Fruit fly (Drosophila melanogaster) whole organism, embryonic: ENCODE data around the gene Antp.

Experiments
- Aef1 ChIP-seq: fragments of 200-800 bp; sonication (Bioruptor generic); IDR thresholded peaks from 3 replicates; pipeline ENCODE4 v1.3.6; 2022; ENCODE audit warnings: missing biosample characterization, missing genetic modification characterization
- CG10979 ChIP-seq: fragments of 200-800 bp; sonication (Bioruptor generic); optimal IDR thresholded peaks from 2 replicates; lab custom pipeline; 2018; ENCODE audit warnings: missing biosample characterization, mild to moderate bottlenecking, missing genetic modification characterization, moderate library complexity
- CG11398 ChIP-seq: fragments of 200-800 bp; sonication (Bioruptor generic); optimal IDR thresholded peaks from 2 replicates; lab custom pipeline; 2016; ENCODE audit warnings: missing biosample characterization, missing genetic modification characterization
- CG12104 ChIP-seq: fragments of 200-800 bp; sonication (Bioruptor generic); optimal IDR thresholded peaks from 3 replicates; lab custom pipeline; 2016; ENCODE audit warnings: missing biosample characterization, missing genetic modification characterization
- CG13287 ChIP-seq: fragments of 200-800 bp; sonication (Bioruptor generic); IDR thresholded peaks from 2 replicates; pipeline ENCODE4 v1.3.6; 2022; ENCODE audit warnings: missing biosample characterization, missing genetic modification characterization; ENCODE audit not compliant: partially characterized antibody
- CG14441 ChIP-seq: fragments of 200-800 bp; sonication (Bioruptor generic); IDR thresholded peaks from 2 replicates; pipeline ENCODE4 v1.3.6; 2022; ENCODE audit warnings: missing biosample characterization, missing genetic modification characterization
- CG17361 ChIP-seq: fragments of 200-800 bp; sonication (Bioruptor generic); IDR thresholded peaks from 3 replicates; pipeline ENCODE4 v1.3.6; 2022; ENCODE audit warnings: missing biosample characterization, missing genetic modification characterization
- CG17829 ChIP-seq: fragments of 200-800 bp; optimal IDR thresholded peaks from 2 replicates; lab custom pipeline; 2019; ENCODE audit warnings: missing biosample characterization, mild to moderate bottlenecking, missing genetic modification characterization, moderate library complexity
- CG34224 ChIP-seq: fragments of 200-800 bp; sonication (Bioruptor generic); IDR thresholded peaks from 3 replicates; pipeline ENCODE4 v1.3.6; 2022; ENCODE audit warnings: missing biosample characterization, missing genetic modification characterization; ENCODE audit not compliant: partially characterized antibody
- CG3995 ChIP-seq: fragments of 200-800 bp; sonication (Bioruptor generic); optimal IDR thresholded peaks from 3 replicates; lab custom pipeline; 2016; ENCODE audit warnings: missing biosample characterization, missing genetic modification characterization
- CG4328 ChIP-seq: fragments of 200-800 bp; sonication (Bioruptor generic); optimal IDR thresholded peaks from 3 replicates; lab custom pipeline; 2017; ENCODE audit warnings: missing biosample characterization, missing genetic modification reagents, missing genetic modification characterization
- CG4730 ChIP-seq: fragments of 200-800 bp; sonication (Bioruptor generic); IDR thresholded peaks from 2 replicates; pipeline ENCODE4 v1.3.6; 2022; ENCODE audit warnings: missing biosample characterization, missing genetic modification characterization
- CG6272 ChIP-seq: fragments of 200-800 bp; sonication (Bioruptor generic); IDR thresholded peaks from 2 replicates; pipeline ENCODE4 v1.3.6; 2022; ENCODE audit warnings: missing biosample characterization, missing genetic modification characterization
- CG6654 ChIP-seq: fragments of 200-800 bp; sonication (Bioruptor generic); optimal IDR thresholded peaks from 2 replicates; lab custom pipeline; 2017; ENCODE audit warnings: missing biosample characterization, mild to moderate bottlenecking, missing genetic modification characterization
- CG6683 ChIP-seq: fragments of 200-800 bp; sonication (Bioruptor generic); optimal IDR thresholded peaks from 2 replicates; lab custom pipeline; 2017; ENCODE audit warnings: missing biosample characterization, mild to moderate bottlenecking, missing genetic modification characterization, missing genetic modification reagents
- CG6765 ChIP-seq: fragments of 200-800 bp; sonication (Bioruptor generic); optimal IDR thresholded peaks from 3 replicates; lab custom pipeline; 2017; ENCODE audit warnings: missing biosample characterization, mild to moderate bottlenecking, missing genetic modification characterization
- CG6791 ChIP-seq: fragments of 200-800 bp; sonication (Bioruptor generic); IDR thresholded peaks from 3 replicates; pipeline ENCODE4 v1.3.6; 2022; ENCODE audit warnings: missing biosample characterization, missing genetic modification characterization; ENCODE audit not compliant: partially characterized antibody
- CG8089 ChIP-seq: fragments of 200-800 bp; sonication (Bioruptor generic); optimal IDR thresholded peaks from 3 replicates; lab custom pipeline; 2016; ENCODE audit warnings: missing biosample characterization, missing genetic modification characterization
- CG8281 ChIP-seq: fragments of 200-800 bp; sonication (Bioruptor generic); optimal IDR thresholded peaks from 2 replicates; lab custom pipeline; 2018; ENCODE audit warnings: missing biosample characterization, mild to moderate bottlenecking, missing genetic modification characterization, moderate library complexity
- CG9727 ChIP-seq: fragments of 200-800 bp; sonication (Bioruptor generic); optimal IDR thresholded peaks from 3 replicates; lab custom pipeline; 2017; ENCODE audit warnings: missing biosample characterization, mild to moderate bottlenecking, missing genetic modification characterization
- CG9876 ChIP-seq: fragments of 200-800 bp; sonication (Bioruptor generic); optimal IDR thresholded peaks from 2 replicates; lab custom pipeline; 2016; ENCODE audit warnings: missing biosample characterization, missing genetic modification characterization
- D ChIP-seq, 2 experiments: fragments of 200-800 bp in 1 of 2; fragments of >200 bp in 1 of 2; sonication (Bioruptor generic) in 1 of 2; optimal IDR thresholded peaks; 2 replicates in 1 of 2; 3 replicates in 1 of 2; lab custom pipeline; 2017; ENCODE audit warnings: mild to moderate bottlenecking in 1 of 2, missing biosample characterization in 1 of 2, missing genetic modification characterization in 1 of 2, missing genetic modification reagents in 1 of 2
- D19A ChIP-seq: fragments of 200-800 bp; optimal IDR thresholded peaks from 3 replicates; lab custom pipeline; 2019; ENCODE audit warnings: missing biosample characterization, mild to moderate bottlenecking, missing genetic modification characterization, moderate library complexity
- Dref ChIP-seq: fragments of 200-800 bp; sonication (Bioruptor generic); IDR thresholded peaks from 2 replicates; pipeline ENCODE4 v1.3.6; 2022; ENCODE audit warnings: missing biosample characterization, missing genetic modification characterization
- HmgZ ChIP-seq: fragments of 200-800 bp; sonication (Bioruptor generic); optimal IDR thresholded peaks from 2 replicates; lab custom pipeline; 2018; ENCODE audit warnings: missing biosample characterization, mild to moderate bottlenecking, missing genetic modification characterization
- Hr3 ChIP-seq: fragments of 200-800 bp; sonication (Bioruptor generic); optimal IDR thresholded peaks from 3 replicates; lab custom pipeline; 2016; ENCODE audit warnings: missing biosample characterization, missing genetic modification characterization
- Hr39 ChIP-seq: fragments of >200 bp; optimal IDR thresholded peaks from 2 replicates; lab custom pipeline; 2017
- MESR4 ChIP-seq: fragments of 200-800 bp; sonication (Bioruptor generic); optimal IDR thresholded peaks from 2 replicates; lab custom pipeline; 2018; ENCODE audit warnings: missing biosample characterization, mild to moderate bottlenecking, missing genetic modification characterization, moderate library complexity
- Mad ChIP-seq: fragments of 200-800 bp; sonication (Bioruptor generic); optimal IDR thresholded peaks from 2 replicates; lab custom pipeline; 2016; ENCODE audit warnings: missing biosample characterization, missing genetic modification characterization
- NK7.1 ChIP-seq: fragments of 200-800 bp; sonication (Bioruptor generic); optimal IDR thresholded peaks from 3 replicates; lab custom pipeline; 2016; ENCODE audit warnings: missing biosample characterization, missing genetic modification characterization
- Sox100B ChIP-seq: fragments of 200-800 bp; sonication (Bioruptor generic); optimal IDR thresholded peaks from 3 replicates; lab custom pipeline; 2018; ENCODE audit warnings: missing biosample characterization, mild to moderate bottlenecking, missing genetic modification characterization
- TFAM ChIP-seq: fragments of 200-800 bp; sonication (Bioruptor generic); optimal IDR thresholded peaks from 2 replicates; lab custom pipeline; 2017; ENCODE audit warnings: missing biosample characterization, missing genetic modification characterization, inconsistent platforms
- ac ChIP-seq: fragments of 200-800 bp; sonication (Bioruptor generic); optimal IDR thresholded peaks from 3 replicates; lab custom pipeline; 2017; ENCODE audit warnings: missing biosample characterization, mild to moderate bottlenecking, missing genetic modification characterization
- danr ChIP-seq: fragments of 200-800 bp; sonication (Bioruptor generic); IDR thresholded peaks from 2 replicates; pipeline ENCODE4 v1.3.6; 2022; ENCODE audit warnings: missing biosample characterization, missing genetic modification characterization
- gsb ChIP-seq: fragments of 200-800 bp; sonication (Bioruptor generic); IDR thresholded peaks from 2 replicates; pipeline ENCODE4 v1.3.6; 2022; ENCODE audit warnings: missing biosample characterization, missing genetic modification characterization
- gt ChIP-seq: fragments of 200-800 bp; sonication (Bioruptor generic); IDR thresholded peaks from 2 replicates; pipeline ENCODE4 v1.3.6; 2022; ENCODE audit warnings: missing biosample characterization, missing genetic modification characterization
- her ChIP-seq: fragments of 200-800 bp; sonication (Bioruptor generic); optimal IDR thresholded peaks from 2 replicates; lab custom pipeline; 2016; ENCODE audit warnings: missing biosample characterization, missing genetic modification characterization
- jigr1 ChIP-seq: fragments of 200-800 bp; sonication (Bioruptor generic); IDR thresholded peaks from 3 replicates; pipeline ENCODE4 v1.3.6; 2022; ENCODE audit warnings: missing biosample characterization, missing genetic modification characterization
- jing ChIP-seq: fragments of 200-800 bp; sonication (Bioruptor generic); optimal IDR thresholded peaks from 2 replicates; lab custom pipeline; 2018; ENCODE audit warnings: missing biosample characterization, mild to moderate bottlenecking, missing genetic modification characterization
- mld ChIP-seq: fragments of 200-800 bp; sonication (Bioruptor generic); IDR thresholded peaks from 3 replicates; pipeline ENCODE4 v1.3.6; 2022; ENCODE audit warnings: missing biosample characterization, missing genetic modification characterization; ENCODE audit not compliant: partially characterized antibody
- odd ChIP-seq: fragments of 200-800 bp; sonication (Bioruptor generic); optimal IDR thresholded peaks from 2 replicates; lab custom pipeline; 2017; ENCODE audit warnings: missing biosample characterization, mild to moderate bottlenecking, missing genetic modification characterization
- p53 ChIP-seq: fragments of 200-800 bp; sonication (Bioruptor generic); optimal IDR thresholded peaks from 2 replicates; lab custom pipeline; 2016; ENCODE audit warnings: missing biosample characterization, missing genetic modification characterization
- schlank ChIP-seq: fragments of 200-800 bp; sonication (Bioruptor generic); optimal IDR thresholded peaks from 2 replicates; lab custom pipeline; 2018; ENCODE audit warnings: missing biosample characterization, mild to moderate bottlenecking, missing genetic modification characterization
- sens ChIP-seq: fragments of 200-800 bp; sonication (Bioruptor generic); peaks from one replicate; lab custom pipeline; 2016; ENCODE audit warnings: missing biosample characterization, missing genetic modification characterization
- sisA ChIP-seq: fragments of 200-800 bp; sonication (Bioruptor generic); IDR thresholded peaks from 2 replicates; pipeline ENCODE4 v1.3.6; 2022; ENCODE audit warnings: missing biosample characterization, missing genetic modification characterization
- toy ChIP-seq: fragments of 200-800 bp; sonication (Bioruptor generic); IDR thresholded peaks from 2 replicates; pipeline ENCODE4 v1.3.6; 2022; ENCODE audit warnings: missing biosample characterization, missing genetic modification characterization
- trem ChIP-seq: fragments of 200-800 bp; optimal IDR thresholded peaks from 3 replicates; lab custom pipeline; 2019; ENCODE audit warnings: missing biosample characterization, mild to moderate bottlenecking, missing genetic modification characterization, moderate library complexity
- ttk ChIP-seq: fragments of 200-800 bp; sonication (Bioruptor generic); IDR thresholded peaks from 2 replicates; pipeline ENCODE4 v2.1.2; 2022; ENCODE audit warnings: missing biosample characterization, missing genetic modification characterization

Gene Antp

dm6 chr3R:6912251-6913215 is 86.5 kb downstream of the Antp start (continued):
- TF ChIP-seq CG17829 (tag; lab: Kevin White, UChicago) (peak; percentile 86), CG8281 (tag; lab: Kevin White, UChicago) (peak; percentile 66), mld (no peak), jing (peak; percentile 10), Mad (GFP tag; lab: Kevin White, UChicago) (peak; percentile 54), sens (GFP tag; lab: Kevin White, UChicago) (peak; percentile 95), Hr3 (GFP tag; lab: Kevin White, UChicago) (peak; percentile 86), CG13287 (GFP tag; lab: Robert Waterston, UW) (peak; percentile 20; the same call in 1 of the 2 replicates), Aef1 (peak; percentile 64), D (optimal IDR thresholded peaks at IDR 0.05; lab: Kevin White, UChicago) (peak; percentile 75), D (GFP tag; optimal IDR thresholded peaks at IDR 0.05; lab: Kevin White, UChicago) (peak; percentile 82), TFAM (no peak), HmgZ (tag; lab: Kevin White, UChicago) (peak; percentile 81), ac (peak; percentile 41), CG6765 (GFP tag; lab: Kevin White, UChicago) (peak; percentile 78), CG10979 (peak; percentile 88), CG8089 (GFP tag; lab: Kevin White, UChicago) (peak; percentile 57), CG12104 (GFP tag; lab: Kevin White, UChicago) (peak; percentile 78), CG6791 (peak; percentile 50), Dref (GFP tag; lab: Robert Waterston, UW) (no peak), gsb (GFP tag; lab: Robert Waterston, UW) (0 out of 2 replicates have a peak, but pooled peaks have one; percentile 38), CG6654 (GFP tag; lab: Kevin White, UChicago) (peak; percentile 59), schlank (no peak), toy (no peak), MESR4 (GFP tag; lab: Kevin White, UChicago) (no peak), ttk (GFP tag; lab: Robert Waterston, UW) (no peak), her (peak; percentile 45), CG6683 (peak; percentile 68), CG4328 (peak; percentile 75), NK7.1 (GFP tag; lab: Kevin White, UChicago) (peak; percentile 43), CG6272 (GFP tag; lab: Robert Waterston, UW) (peak; percentile 39), danr (GFP tag; lab: Robert Waterston, UW) (peak; percentile 38; the same call in 1 of the 2 replicates), CG17361 (GFP tag; lab: Robert Waterston, UW) (peak; percentile 95), CG4730 (peak; percentile 45; the same call in 1 of the 2 replicates), CG9876 (GFP tag; lab: Kevin White, UChicago) (peak; percentile 64), Hr39 (no peak), odd (peak; percentile 83), gt (GFP tag; lab: Robert Waterston, UW) (no peak), jigr1 (GFP tag; lab: Robert Waterston, UW) (0 out of 3 replicates have a peak, but pooled peaks have one; percentile 8), CG11398 (GFP tag; lab: Kevin White, UChicago) (peak; percentile 2), trem (tag; lab: Kevin White, UChicago) (peak; percentile 73), p53 (GFP tag; lab: Kevin White, UChicago) (peak; percentile 9), CG3995 (GFP tag; lab: Kevin White, UChicago) (peak; percentile 0), CG34224 (0 out of 3 replicates have a peak, but pooled peaks have one; percentile 36), D19A (peak; percentile 84), CG9727 (peak; percentile 93), CG14441 (GFP tag; lab: Robert Waterston, UW) (peak; percentile 64), sisA (GFP tag; lab: Robert Waterston, UW) (peak; percentile 64), Sox100B (GFP tag; lab: Kevin White, UChicago) (peak; percentile 90)
